Fruit fly (Drosophila melanogaster) whole organism, wandering third instar larva: ENCODE data around the gene CG31548.

Experiments used
- Abd-B ChIP-seq: fragments of >200 bp; optimal IDR thresholded peaks from 2 replicates; lab custom pipeline; 2017; ENCODE audit warnings: missing biosample characterization, missing genetic modification characterization
- CG32264 ChIP-seq: fragments of 200-800 bp; sonication (Bioruptor generic); optimal IDR thresholded peaks from 2 replicates; lab custom pipeline; 2016; ENCODE audit warnings: missing biosample characterization, missing genetic modification characterization
- CG9705 ChIP-seq: fragments of 200-800 bp; sonication (Bioruptor generic); optimal IDR thresholded peaks from 2 replicates; lab custom pipeline; 2018; ENCODE audit warnings: missing biosample characterization, mild to moderate bottlenecking, missing genetic modification characterization
- CrebA ChIP-seq: fragments of 200-800 bp; sonication (Bioruptor generic); optimal IDR thresholded peaks from 2 replicates; lab custom pipeline; 2016; ENCODE audit warnings: missing biosample characterization, mild to moderate bottlenecking, missing genetic modification characterization, borderline replicate concordance
- Dfd ChIP-seq: fragments of >200 bp; optimal IDR thresholded peaks from 2 replicates; lab custom pipeline; 2017; ENCODE audit warnings: missing biosample characterization, missing genetic modification characterization
- Dif ChIP-seq: fragments of 200-275, 200-300 bp; sonication (Bioruptor generic); optimal IDR thresholded peaks from 2 replicates; lab custom pipeline; 2018; ENCODE audit warnings: missing biosample characterization, missing genetic modification characterization; ENCODE audit not compliant: partially characterized antibody
- GATAd ChIP-seq: sonication (Bioruptor generic); optimal IDR thresholded peaks from 2 replicates; lab custom pipeline; 2016; ENCODE audit warnings: missing biosample characterization, missing genetic modification characterization
- HLH106 ChIP-seq: fragments of 200-800 bp; optimal IDR thresholded peaks from 3 replicates; lab custom pipeline; 2019; ENCODE audit warnings: missing biosample characterization, mild to moderate bottlenecking, missing genetic modification characterization, moderate library complexity
- Hnf4 ChIP-seq: fragments of 200-800 bp; sonication (Bioruptor generic); optimal IDR thresholded peaks from 2 replicates; lab custom pipeline; 2016; ENCODE audit warnings: missing biosample characterization, mild to moderate bottlenecking, missing genetic modification characterization
- Hr78 ChIP-seq: fragments of >200 bp; optimal IDR thresholded peaks from 2 replicates; lab custom pipeline; 2017; ENCODE audit warnings: missing biosample characterization, missing genetic modification characterization
- Hr83 ChIP-seq: fragments of 200-300 bp; sonication (Bioruptor generic); optimal IDR thresholded peaks from 2 replicates; lab custom pipeline; 2016; ENCODE audit warnings: missing biosample characterization, mild to moderate bottlenecking, missing genetic modification characterization, moderate library complexity; ENCODE audit not compliant: poor library complexity, severe bottlenecking
- Jra ChIP-seq: sonication (Bioruptor generic); optimal IDR thresholded peaks from 2 replicates; lab custom pipeline; 2016; ENCODE audit warnings: missing biosample characterization, missing genetic modification characterization
- Mio ChIP-seq: sonication (Bioruptor generic); optimal IDR thresholded peaks from 2 replicates; lab custom pipeline; 2016; ENCODE audit warnings: missing biosample characterization, missing genetic modification characterization
- Myc ChIP-seq: fragments of >200 bp; optimal IDR thresholded peaks from 2 replicates; lab custom pipeline; 2017
- N ChIP-seq: fragments of >200 bp; optimal IDR thresholded peaks from 2 replicates; lab custom pipeline; 2018; ENCODE audit warnings: missing biosample characterization, missing external identifiers, missing genetic modification characterization
- OdsH ChIP-seq: fragments of 200-800 bp; sonication (Bioruptor generic); optimal IDR thresholded peaks from 2 replicates; lab custom pipeline; 2016; ENCODE audit warnings: missing biosample characterization, mild to moderate bottlenecking, missing genetic modification characterization
- Rel ChIP-seq, 2 experiments: fragments of 200-800 bp; sonication (Bioruptor generic) in 1 of 2; optimal IDR thresholded peaks; 2 replicates in 1 of 2; 3 replicates in 1 of 2; lab custom pipeline; 2016 to 2019; ENCODE audit warnings: mild to moderate bottlenecking in 2 of 2, missing biosample characterization in 2 of 2, missing genetic modification characterization in 2 of 2, moderate library complexity in 1 of 2
- Sp1 ChIP-seq: fragments of 200-800 bp; sonication (Bioruptor generic); optimal IDR thresholded peaks from 3 replicates; lab custom pipeline; 2019; ENCODE audit warnings: missing biosample characterization, mild to moderate bottlenecking, missing genetic modification characterization, moderate library complexity
- Vsx2 ChIP-seq: fragments of 200-300, 225-300 bp; sonication (Bioruptor generic); optimal IDR thresholded peaks from 2 replicates; lab custom pipeline; 2018; ENCODE audit warnings: missing biosample characterization, missing genetic modification characterization; ENCODE audit not compliant: partially characterized antibody
- br ChIP-seq: fragments of 200-800 bp; sonication (Bioruptor generic); optimal IDR thresholded peaks from 2 replicates; lab custom pipeline; 2016; ENCODE audit warnings: missing biosample characterization, missing genetic modification characterization
- brk ChIP-seq: fragments of 200-800 bp; sonication (Bioruptor generic); optimal IDR thresholded peaks from 2 replicates; lab custom pipeline; 2016; ENCODE audit warnings: missing biosample characterization, mild to moderate bottlenecking, missing genetic modification characterization
- dl ChIP-seq, 2 experiments: fragments of 175-275, 200-275 bp in 1 of 2; fragments of 200-275 bp in 1 of 2; sonication (Bioruptor generic); optimal IDR thresholded peaks; lab custom pipeline; 2018; ENCODE audit warnings: mild to moderate bottlenecking in 2 of 2, missing biosample characterization in 2 of 2, missing genetic modification characterization in 2 of 2, moderate library complexity in 2 of 2; ENCODE audit not compliant: partially characterized antibody in 2 of 2, insufficient read depth in 1 of 2
- dmrt93B ChIP-seq: fragments of 200-800 bp; sonication (Bioruptor generic); optimal IDR thresholded peaks from 2 replicates; lab custom pipeline; 2018; ENCODE audit warnings: missing biosample characterization, mild to moderate bottlenecking, missing genetic modification characterization
- dsf ChIP-seq: sonication (Bioruptor generic); optimal IDR thresholded peaks from 2 replicates; lab custom pipeline; 2016; ENCODE audit warnings: missing biosample characterization, missing genetic modification characterization, borderline replicate concordance
- ey ChIP-seq: fragments of 200-800 bp; sonication (Bioruptor generic); optimal IDR thresholded peaks from 2 replicates; lab custom pipeline; 2016; ENCODE audit warnings: missing biosample characterization, missing genetic modification characterization
- foxo ChIP-seq, 2 experiments: fragments of 200-800 bp; sonication (Bioruptor generic); optimal IDR thresholded peaks; 2 replicates in 1 of 2; 3 replicates in 1 of 2; lab custom pipeline; 2016 to 2017; ENCODE audit warnings: missing biosample characterization in 2 of 2, missing genetic modification characterization in 2 of 2
- fru ChIP-seq: fragments of 200-800 bp; sonication (Bioruptor generic); optimal IDR thresholded peaks from 3 replicates; lab custom pipeline; 2016; ENCODE audit warnings: missing biosample characterization, mild to moderate bottlenecking, missing genetic modification characterization
- h ChIP-seq: fragments of 200-800 bp; sonication (Bioruptor generic); optimal IDR thresholded peaks from 3 replicates; lab custom pipeline; 2016; ENCODE audit warnings: missing biosample characterization, mild to moderate bottlenecking, missing genetic modification characterization
- jim ChIP-seq: fragments of 175-275, 200-325 bp; sonication (Bioruptor generic); optimal IDR thresholded peaks from 2 replicates; lab custom pipeline; 2016; ENCODE audit warnings: missing biosample characterization, mild to moderate bottlenecking, missing genetic modification characterization
- lola ChIP-seq: fragments of >200 bp; optimal IDR thresholded peaks from 2 replicates; lab custom pipeline; 2017; ENCODE audit warnings: missing biosample characterization, missing genetic modification characterization
- pan ChIP-seq: fragments of >200 bp; optimal IDR thresholded peaks from 2 replicates; lab custom pipeline; 2017
- psq ChIP-seq: fragments of 200-800 bp; sonication (Bioruptor generic); optimal IDR thresholded peaks from 3 replicates; lab custom pipeline; 2017; ENCODE audit warnings: missing biosample characterization, mild to moderate bottlenecking, missing genetic modification characterization, moderate library complexity
- rgr ChIP-seq: fragments of 200-800 bp; sonication (Bioruptor generic); optimal IDR thresholded peaks from 3 replicates; lab custom pipeline; 2016; ENCODE audit warnings: missing biosample characterization, mild to moderate bottlenecking, missing genetic modification characterization
- sage ChIP-seq: fragments of 200-800 bp; sonication (Bioruptor generic); optimal IDR thresholded peaks from 2 replicates; lab custom pipeline; 2016; ENCODE audit warnings: missing biosample characterization, mild to moderate bottlenecking, missing genetic modification characterization
- sv ChIP-seq: fragments of 200-800 bp; sonication (Bioruptor generic); optimal IDR thresholded peaks from 3 replicates; lab custom pipeline; 2016; ENCODE audit warnings: missing biosample characterization, missing genetic modification characterization
- tai ChIP-seq: sonication (Bioruptor generic); optimal IDR thresholded peaks from 2 replicates; lab custom pipeline; 2016; ENCODE audit warnings: missing biosample characterization, missing genetic modification characterization
- usp ChIP-seq: fragments of >200 bp; optimal IDR thresholded peaks from 2 replicates; lab custom pipeline; 2017; ENCODE audit warnings: missing biosample characterization, missing genetic modification characterization
- woc ChIP-seq: sonication (Bioruptor generic); optimal IDR thresholded peaks from 2 replicates; lab custom pipeline; 2016; ENCODE audit warnings: missing biosample characterization, mild to moderate bottlenecking, missing genetic modification characterization

The CG31548 gene

DNA sequence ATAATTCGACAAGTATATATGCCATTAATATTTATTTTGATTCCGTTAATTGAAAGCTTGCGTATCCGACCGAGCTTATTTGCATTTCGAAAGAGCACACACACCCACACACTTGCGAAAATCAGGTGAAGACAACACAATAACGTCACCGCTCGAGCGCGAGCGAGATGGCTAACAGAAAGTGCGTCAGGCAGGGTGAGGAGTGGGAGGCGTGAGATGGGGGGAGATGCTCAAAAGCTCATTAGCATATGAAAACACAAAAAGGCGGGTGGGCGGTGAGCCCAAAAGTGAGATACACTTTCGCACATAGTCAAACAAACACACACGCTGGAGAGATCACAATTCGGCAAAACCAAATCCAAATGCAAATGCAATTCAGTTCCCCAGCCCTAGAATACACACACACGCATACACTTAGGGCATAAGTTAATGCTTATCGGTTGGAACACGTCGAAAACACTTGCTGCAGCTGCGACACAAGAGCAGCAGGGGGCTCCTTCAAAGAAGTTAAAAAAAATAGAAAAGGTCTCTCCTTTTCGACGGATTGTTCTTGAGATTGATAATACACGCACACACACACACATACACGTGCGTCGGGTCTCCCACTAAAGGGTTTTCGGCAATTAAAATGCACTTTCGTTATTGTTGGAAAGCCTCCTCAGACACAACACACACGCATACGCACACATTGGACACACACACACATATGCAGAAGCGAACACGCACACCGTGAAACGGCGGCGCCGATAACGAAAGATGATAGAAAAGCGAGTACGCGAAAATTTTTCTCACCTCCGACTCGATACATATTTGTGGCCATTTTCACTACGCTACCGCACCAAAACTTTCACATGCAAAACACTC, 11.3 kb upstream of the CG31548 start:
- TF ChIP-seq sage (no peak), sv (GFP tag; lab: Kevin White, UChicago) (no peak), Rel (GFP tag; optimal IDR thresholded peaks at IDR 0.05; lab: Kevin White, UChicago) (no peak), Rel (tag; optimal IDR thresholded peaks at IDR 0.05; lab: Kevin White, UChicago) (peak; percentile 10), lola (GFP tag; lab: Kevin White, UChicago) (no peak), usp (no peak), Dif (GFP tag; lab: Kevin White, UChicago) (no peak), ey (GFP tag; lab: Kevin White, UChicago) (peak; percentile 31), jim (GFP tag; lab: Kevin White, UChicago) (no peak), Hnf4 (GFP tag; lab: Kevin White, UChicago) (no peak), HLH106 (tag; lab: Kevin White, UChicago) (peak; percentile 35), brk (GFP tag; lab: Kevin White, UChicago) (no peak), Dfd (GFP tag; lab: Kevin White, UChicago) (no peak), CG32264 (GFP tag; lab: Kevin White, UChicago) (no peak), psq (no peak), GATAd (GFP tag; lab: Kevin White, UChicago) (no peak), tai (GFP tag; lab: Kevin White, UChicago) (no peak), Hr83 (GFP tag; lab: Kevin White, UChicago) (no peak), Jra (peak; percentile 26), fru (GFP tag; lab: Kevin White, UChicago) (no peak), Abd-B (GFP tag; lab: Kevin White, UChicago) (no peak), Vsx2 (GFP tag; lab: Kevin White, UChicago) (no peak), OdsH (GFP tag; lab: Kevin White, UChicago) (peak; percentile 18), dmrt93B (GFP tag; lab: Kevin White, UChicago) (no peak), foxo (GFP tag; optimal IDR thresholded peaks at IDR 0.05; lab: Kevin White, UChicago) (peak in 1 of 2 experiments; percentile 36), woc (GFP tag; lab: Kevin White, UChicago) (no peak), pan (no peak), h (GFP tag; lab: Kevin White, UChicago) (peak; percentile 66), Sp1 (GFP tag; lab: Kevin White, UChicago) (no peak), Hr78 (no peak), CG9705 (no peak), rgr (peak; percentile 31), N (GFP tag; lab: Kevin White, UChicago) (peak; percentile 46), CrebA (GFP tag; lab: Kevin White, UChicago) (no peak), dsf (GFP tag; lab: Kevin White, UChicago) (no peak), dl (GFP tag; optimal IDR thresholded peaks at IDR 0.05; lab: Kevin White, UChicago; ENCODE audit: insufficient read depth in 1 of 2, partially characterized antibody in 2 of 2) (no peak), br (GFP tag; lab: Kevin White, UChicago) (peak; percentile 49), Myc (lab: Kevin White, UChicago) (no peak), Mio (GFP tag; lab: Kevin White, UChicago) (no peak)

DNA sequence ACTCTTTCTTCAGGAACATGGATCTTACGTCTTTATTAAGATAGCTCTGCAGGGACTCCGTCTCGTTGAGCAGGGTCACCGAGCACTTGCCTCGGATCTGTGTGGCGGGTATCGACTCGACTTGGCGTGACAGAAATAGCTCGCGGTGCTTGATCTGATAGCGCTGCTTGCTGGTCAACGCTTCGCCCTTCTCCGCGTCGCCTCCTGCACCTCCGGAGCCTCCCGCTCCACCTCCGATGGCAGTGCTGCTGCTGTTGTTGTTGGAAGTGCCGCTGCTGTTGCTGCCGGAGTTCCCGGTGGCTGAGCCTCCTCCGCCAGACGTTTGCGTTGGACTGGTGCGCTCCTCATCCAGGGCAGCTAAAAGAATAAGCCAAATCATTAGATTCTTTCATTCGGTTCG, 6.8 kb upstream of the CG31548 start:
- TF ChIP-seq Dif (GFP tag; lab: Kevin White, UChicago), result no peak
- TF ChIP-seq fru (GFP tag; lab: Kevin White, UChicago), result no peak
- no peak for TF ChIP-seq Hnf4 (GFP tag; lab: Kevin White, UChicago)
- no peak for TF ChIP-seq Abd-B (GFP tag; lab: Kevin White, UChicago)
- TF ChIP-seq, all 38 proteins: peak for 0
